Worm (Caenorhabditis elegans): Measurements from ENCODE around the gene K08D8.12.

- TF ChIP-seq flt-1 (GFP tag; IDR thresholded peaks at IDR 0.05) (no peak), klf-2 (GFP tag; conservative IDR thresholded peaks at IDR 0.05) (no peak)
These were observed 25.0 kb downstream of the K08D8.12 start, which contains the start of gene C32H11.3 for ce11 chrIV:12918256-12918655.

All from whole organism, midembryonic.